Worm (Caenorhabditis elegans): Measurements from ENCODE around the gene cest-34.

DNA sequence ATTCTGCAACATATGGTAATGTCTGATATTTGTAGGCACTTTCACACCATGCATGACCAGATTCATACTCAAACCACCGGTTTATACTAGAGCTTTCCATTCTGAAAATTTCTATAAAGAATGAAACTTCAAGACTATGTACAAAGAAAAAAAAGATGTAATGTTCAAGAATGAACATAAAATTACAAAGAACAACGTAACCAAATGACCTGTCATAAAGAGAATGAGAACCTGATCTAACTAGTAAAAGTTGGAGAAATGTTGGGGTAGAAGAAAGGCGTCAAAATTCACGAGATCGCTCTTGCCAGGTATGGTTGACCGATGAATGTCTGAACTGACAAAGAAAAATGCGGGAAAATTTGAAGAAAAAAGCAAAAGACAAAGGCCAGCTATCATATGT is 21.0 kb downstream of the cest-34 start, which contains the start of gene W02F12.2:
- TF ChIP-seq lsy-2 (tag; optimal IDR thresholded peaks at IDR 0.05), result no peak
- no peak for TF ChIP-seq nhr-77 (tag; optimal IDR thresholded peaks at IDR 0.05)
- no peak for TF ChIP-seq nhr-237 (tag; optimal IDR thresholded peaks at IDR 0.05)
- no peak for TF ChIP-seq lin-39 (tag; optimal IDR thresholded peaks at IDR 0.05)
- TF ChIP-seq unc-130 (tag; optimal IDR thresholded peaks at IDR 0.05), result no peak
- TF ChIP-seq swsn-7 (tag; optimal IDR thresholded peaks at IDR 0.05), result no peak
- no peak for TF ChIP-seq elt-3 (tag; optimal IDR thresholded peaks at IDR 0.05)
- no peak for TF ChIP-seq hlh-4 (tag; optimal IDR thresholded peaks at IDR 0.05)
- TF ChIP-seq nhr-28 (tag; optimal IDR thresholded peaks at IDR 0.05), result no peak
- no peak for TF ChIP-seq ces-1 (GFP tag; optimal IDR thresholded peaks at IDR 0.05)
- TF ChIP-seq nhr-11 (tag; optimal IDR thresholded peaks at IDR 0.05), result no peak
- no peak for TF ChIP-seq nhr-20 (tag; optimal IDR thresholded peaks at IDR 0.05)
- TF ChIP-seq unc-62 (GFP tag; optimal IDR thresholded peaks at IDR 0.05), result no peak
